Worm (Caenorhabditis elegans): ENCODE results near the gene C51E3.9.

The C51E3.9 gene

ce11 chrV:10145653-10146052 lies at the start of gene C51E3.9:
Gene C51E3.9, plus strand, starts transcription at chrV:10145953.
- TF ChIP-seq hmg-4 (GFP tag; optimal IDR thresholded peaks at IDR 0.05) (no peak), hnd-1 (tag; optimal IDR thresholded peaks at IDR 0.05) (no peak), tra-4 (tag; optimal IDR thresholded peaks at IDR 0.05) (no peak), hmbx-1 (tag; optimal IDR thresholded peaks at IDR 0.05) (no peak), ceh-13 (GFP tag; optimal IDR thresholded peaks at IDR 0.05) (no peak), ceh-36 (tag; optimal IDR thresholded peaks at IDR 0.05) (no peak), tbx-37 (GFP tag; conservative IDR thresholded peaks at IDR 0.05) (no peak), aly-1 (tag; optimal IDR thresholded peaks at IDR 0.05) (no peak), B0310.2 (tag; optimal IDR thresholded peaks at IDR 0.05) (no peak), tbx-11 (GFP tag; IDR thresholded peaks at IDR 0.05) (no peak), scrt-1 (GFP tag; IDR thresholded peaks at IDR 0.05) (no peak), ets-7 (tag; optimal IDR thresholded peaks at IDR 0.05) (no peak), F13C5.2 (tag; optimal IDR thresholded peaks at IDR 0.05) (no peak), pes-1 (GFP tag; IDR thresholded peaks at IDR 0.05) (no peak), sea-1 (GFP tag; conservative IDR thresholded peaks at IDR 0.05) (no peak), ama-1 (optimal IDR thresholded peaks at IDR 0.05) (no peak)

DNA sequence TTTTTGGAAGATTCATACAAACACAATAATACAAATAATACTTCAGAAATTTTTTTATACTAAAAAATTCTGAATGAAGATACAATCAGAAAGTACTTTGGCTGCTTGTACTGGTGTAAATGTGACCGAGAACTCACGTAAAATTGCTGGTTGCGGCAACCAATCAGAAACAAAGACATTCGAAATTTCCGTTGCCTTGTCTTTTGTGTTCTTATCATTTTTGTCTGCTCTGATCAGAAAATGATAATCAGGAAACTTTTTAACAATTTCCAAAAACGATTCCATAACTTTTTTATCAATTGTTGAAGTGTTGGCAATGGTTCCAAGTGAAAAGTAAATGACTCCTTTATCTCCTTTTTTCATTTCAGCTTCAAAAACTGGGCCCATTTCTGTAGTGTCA lies 48.8 kb upstream of the C51E3.9 start:
- no peak for TF ChIP-seq aly-1 (tag; optimal IDR thresholded peaks at IDR 0.05)
- TF ChIP-seq hmbx-1 (tag; optimal IDR thresholded peaks at IDR 0.05) = no peak
- no peak for TF ChIP-seq tbx-37 (GFP tag; conservative IDR thresholded peaks at IDR 0.05)
- TF ChIP-seq ceh-36 (tag; optimal IDR thresholded peaks at IDR 0.05) = no peak
- no peak for TF ChIP-seq tbx-11 (GFP tag; IDR thresholded peaks at IDR 0.05)
- TF ChIP-seq ama-1 (optimal IDR thresholded peaks at IDR 0.05) = no peak
- TF ChIP-seq pes-1 (GFP tag; IDR thresholded peaks at IDR 0.05) = no peak
- no peak for TF ChIP-seq ets-7 (tag; optimal IDR thresholded peaks at IDR 0.05)
- no peak for TF ChIP-seq B0310.2 (tag; optimal IDR thresholded peaks at IDR 0.05)
- TF ChIP-seq hmg-4 (GFP tag; optimal IDR thresholded peaks at IDR 0.05) = no peak
- no peak for TF ChIP-seq hnd-1 (tag; optimal IDR thresholded peaks at IDR 0.05)
- no peak for TF ChIP-seq sea-1 (GFP tag; conservative IDR thresholded peaks at IDR 0.05)
- no peak for TF ChIP-seq scrt-1 (GFP tag; IDR thresholded peaks at IDR 0.05)
- no peak for TF ChIP-seq flt-1 (GFP tag; IDR thresholded peaks at IDR 0.05)
- TF ChIP-seq tra-4 (tag; optimal IDR thresholded peaks at IDR 0.05) = no peak
- TF ChIP-seq ceh-13 (GFP tag; optimal IDR thresholded peaks at IDR 0.05) = no peak
- TF ChIP-seq F13C5.2 (tag; optimal IDR thresholded peaks at IDR 0.05) = no peak

DNA sequence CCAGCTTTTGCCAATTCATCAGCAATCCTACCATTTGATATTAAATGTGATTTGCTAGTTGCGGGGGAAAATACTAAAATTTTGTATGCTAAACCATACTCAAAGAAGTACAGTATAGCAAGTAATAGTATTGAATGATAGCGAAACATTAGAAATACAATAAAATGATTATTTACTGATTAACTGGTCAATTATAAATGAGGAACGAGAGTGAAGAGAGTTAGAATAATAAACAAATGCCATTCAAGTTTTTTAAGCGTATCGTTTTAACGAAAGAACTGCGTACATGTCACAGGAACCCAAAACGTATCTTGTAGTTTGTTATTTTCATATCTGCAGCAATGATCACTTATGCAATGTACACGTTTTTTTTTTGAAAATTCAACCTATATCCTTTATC lies 47.3 kb upstream of the C51E3.9 start, which contains the start of gene ugt-47:
TSS of gene ugt-47 (minus strand) at position 169 of the 400 bp plus-strand sequence.
- no peak for TF ChIP-seq tra-4 (tag; optimal IDR thresholded peaks at IDR 0.05)
- TF ChIP-seq tbx-37 (GFP tag; conservative IDR thresholded peaks at IDR 0.05) = no peak
- no peak for TF ChIP-seq hmbx-1 (tag; optimal IDR thresholded peaks at IDR 0.05)
- TF ChIP-seq flt-1 (GFP tag; IDR thresholded peaks at IDR 0.05) = no peak

ce11 chrV:10101916-10102315 lies 43.8 kb upstream of the C51E3.9 start, which contains the start of gene C08B6.14:
Gene C08B6.14, minus strand, starts transcription at chrV:10102016.
- TF ChIP-seq pes-1 (GFP tag; IDR thresholded peaks at IDR 0.05) = no peak
- TF ChIP-seq ama-1 (optimal IDR thresholded peaks at IDR 0.05) = no peak
- TF ChIP-seq sea-1 (GFP tag; conservative IDR thresholded peaks at IDR 0.05) = no peak

DNA sequence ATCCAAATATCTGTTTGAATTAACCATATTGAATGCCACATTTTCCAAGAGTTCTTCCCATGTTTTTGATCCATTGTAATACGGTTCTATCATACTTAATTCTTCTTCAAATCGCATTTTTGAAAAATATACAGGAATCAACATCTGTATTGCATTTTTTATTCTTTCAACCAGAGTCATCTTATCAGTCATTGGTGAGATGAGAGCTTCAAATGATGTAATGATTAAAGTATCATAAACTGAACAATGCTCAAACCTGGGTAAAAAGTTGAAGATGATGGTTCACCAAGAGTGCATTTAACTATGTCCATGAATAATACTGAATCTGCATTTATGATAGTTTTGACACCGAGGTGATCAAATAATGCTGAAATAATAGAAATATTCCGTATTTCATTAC lies 41.9 kb upstream of the C51E3.9 start:
- no peak for TF ChIP-seq ceh-36 (tag; optimal IDR thresholded peaks at IDR 0.05)
- no peak for TF ChIP-seq hnd-1 (tag; optimal IDR thresholded peaks at IDR 0.05)
- no peak for TF ChIP-seq pes-1 (GFP tag; IDR thresholded peaks at IDR 0.05)
- no peak for TF ChIP-seq ama-1 (optimal IDR thresholded peaks at IDR 0.05)
- TF ChIP-seq ets-7 (tag; optimal IDR thresholded peaks at IDR 0.05) = no peak
- TF ChIP-seq tbx-11 (GFP tag; IDR thresholded peaks at IDR 0.05) = no peak
- no peak for TF ChIP-seq aly-1 (tag; optimal IDR thresholded peaks at IDR 0.05)
- TF ChIP-seq tra-4 (tag; optimal IDR thresholded peaks at IDR 0.05) = no peak
- no peak for TF ChIP-seq hmbx-1 (tag; optimal IDR thresholded peaks at IDR 0.05)
- no peak for TF ChIP-seq F13C5.2 (tag; optimal IDR thresholded peaks at IDR 0.05)
- TF ChIP-seq sea-1 (GFP tag; conservative IDR thresholded peaks at IDR 0.05) = no peak
- TF ChIP-seq ceh-13 (GFP tag; optimal IDR thresholded peaks at IDR 0.05) = no peak
- no peak for TF ChIP-seq flt-1 (GFP tag; IDR thresholded peaks at IDR 0.05)
- no peak for TF ChIP-seq tbx-37 (GFP tag; conservative IDR thresholded peaks at IDR 0.05)
- no peak for TF ChIP-seq hmg-4 (GFP tag; optimal IDR thresholded peaks at IDR 0.05)
- TF ChIP-seq scrt-1 (GFP tag; IDR thresholded peaks at IDR 0.05) = no peak
- no peak for TF ChIP-seq B0310.2 (tag; optimal IDR thresholded peaks at IDR 0.05)

DNA sequence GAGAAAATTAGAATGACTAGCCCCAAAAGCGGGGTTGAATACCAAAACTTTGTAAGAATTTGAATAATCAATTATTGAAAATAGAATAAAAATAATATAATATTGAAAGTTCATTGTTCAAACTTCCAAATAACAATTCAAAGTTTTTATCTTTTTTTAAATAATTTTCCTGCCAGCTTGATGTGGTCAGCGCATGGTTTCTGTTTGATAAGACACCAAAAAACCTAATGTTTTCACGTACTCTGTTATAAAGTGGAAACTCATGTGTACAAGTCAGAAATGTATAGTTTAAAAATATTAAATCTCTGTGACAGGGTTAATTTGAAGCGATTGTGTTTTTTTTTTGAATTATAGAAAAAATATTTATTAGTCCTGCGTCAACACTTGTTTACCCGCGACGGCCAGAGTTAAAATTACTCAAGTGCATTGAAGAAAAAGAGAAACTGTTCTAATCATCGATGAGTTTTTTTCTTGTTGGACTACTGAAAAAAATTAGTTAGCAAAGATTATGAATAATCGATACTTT lies 40.9 kb upstream of the C51E3.9 start, which contains the start of gene ugt-17:
TSS of gene ugt-17 (minus strand) at position 180 of the 526 bp plus-strand sequence.
- TF ChIP-seq F13C5.2 (tag; optimal IDR thresholded peaks at IDR 0.05) (no peak), ets-7 (tag; optimal IDR thresholded peaks at IDR 0.05) (no peak), ceh-36 (tag; optimal IDR thresholded peaks at IDR 0.05) (no peak), flt-1 (GFP tag; IDR thresholded peaks at IDR 0.05) (no peak), B0310.2 (tag; optimal IDR thresholded peaks at IDR 0.05) (no peak)

- no peak for TF ChIP-seq ceh-13 (GFP tag; optimal IDR thresholded peaks at IDR 0.05)
- TF ChIP-seq sea-1 (GFP tag; conservative IDR thresholded peaks at IDR 0.05) = no peak
- TF ChIP-seq scrt-1 (GFP tag; IDR thresholded peaks at IDR 0.05) = no peak
- TF ChIP-seq hmg-4 (GFP tag; optimal IDR thresholded peaks at IDR 0.05) = no peak
- TF ChIP-seq F13C5.2 (tag; optimal IDR thresholded peaks at IDR 0.05) = no peak
Measured at ce11 chrV:10105412-10105811, 40.3 kb upstream of the C51E3.9 start, which contains the start of gene C08B6.2. Gene C08B6.2, plus strand, starts transcription at chrV:10105712.

DNA sequence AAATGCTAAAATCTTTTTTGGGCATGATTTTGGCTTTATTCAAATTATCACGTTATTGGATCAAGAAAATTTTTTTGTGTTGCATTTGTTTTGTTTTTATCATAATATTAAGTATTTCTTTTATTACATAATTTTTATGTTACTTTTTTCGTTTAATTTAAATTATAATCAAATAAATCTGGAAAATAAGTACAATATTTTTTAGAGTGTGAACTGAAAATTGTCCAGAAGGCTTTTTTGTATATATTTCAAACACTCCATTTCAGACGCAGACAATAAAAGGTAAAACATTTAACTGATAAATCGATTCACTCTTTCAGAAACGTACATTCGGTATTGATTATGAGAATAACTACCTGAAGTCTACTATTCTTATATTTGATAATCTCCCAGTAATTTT lies 38.4 kb upstream of the C51E3.9 start, which contains the start of gene C08B6.11:
TSS of gene C08B6.11 (plus strand) at position 301 of the 400 bp plus-strand sequence.
- TF ChIP-seq ama-1 (optimal IDR thresholded peaks at IDR 0.05) (no peak), tbx-37 (GFP tag; conservative IDR thresholded peaks at IDR 0.05) (no peak), ceh-36 (tag; optimal IDR thresholded peaks at IDR 0.05) (no peak), pes-1 (GFP tag; IDR thresholded peaks at IDR 0.05) (no peak), tbx-11 (GFP tag; IDR thresholded peaks at IDR 0.05) (no peak), hmbx-1 (tag; optimal IDR thresholded peaks at IDR 0.05) (no peak), sea-1 (GFP tag; conservative IDR thresholded peaks at IDR 0.05) (no peak), B0310.2 (tag; optimal IDR thresholded peaks at IDR 0.05) (no peak), scrt-1 (GFP tag; IDR thresholded peaks at IDR 0.05) (no peak), hnd-1 (tag; optimal IDR thresholded peaks at IDR 0.05) (no peak), tra-4 (tag; optimal IDR thresholded peaks at IDR 0.05) (no peak), ets-7 (tag; optimal IDR thresholded peaks at IDR 0.05) (no peak), flt-1 (GFP tag; IDR thresholded peaks at IDR 0.05) (no peak), aly-1 (tag; optimal IDR thresholded peaks at IDR 0.05) (no peak), ceh-13 (GFP tag; optimal IDR thresholded peaks at IDR 0.05) (no peak), hmg-4 (GFP tag; optimal IDR thresholded peaks at IDR 0.05) (no peak), F13C5.2 (tag; optimal IDR thresholded peaks at IDR 0.05) (no peak)
